Worm (Caenorhabditis elegans): ENCODE measurements around the gene Y54E2A.4.

DNA sequence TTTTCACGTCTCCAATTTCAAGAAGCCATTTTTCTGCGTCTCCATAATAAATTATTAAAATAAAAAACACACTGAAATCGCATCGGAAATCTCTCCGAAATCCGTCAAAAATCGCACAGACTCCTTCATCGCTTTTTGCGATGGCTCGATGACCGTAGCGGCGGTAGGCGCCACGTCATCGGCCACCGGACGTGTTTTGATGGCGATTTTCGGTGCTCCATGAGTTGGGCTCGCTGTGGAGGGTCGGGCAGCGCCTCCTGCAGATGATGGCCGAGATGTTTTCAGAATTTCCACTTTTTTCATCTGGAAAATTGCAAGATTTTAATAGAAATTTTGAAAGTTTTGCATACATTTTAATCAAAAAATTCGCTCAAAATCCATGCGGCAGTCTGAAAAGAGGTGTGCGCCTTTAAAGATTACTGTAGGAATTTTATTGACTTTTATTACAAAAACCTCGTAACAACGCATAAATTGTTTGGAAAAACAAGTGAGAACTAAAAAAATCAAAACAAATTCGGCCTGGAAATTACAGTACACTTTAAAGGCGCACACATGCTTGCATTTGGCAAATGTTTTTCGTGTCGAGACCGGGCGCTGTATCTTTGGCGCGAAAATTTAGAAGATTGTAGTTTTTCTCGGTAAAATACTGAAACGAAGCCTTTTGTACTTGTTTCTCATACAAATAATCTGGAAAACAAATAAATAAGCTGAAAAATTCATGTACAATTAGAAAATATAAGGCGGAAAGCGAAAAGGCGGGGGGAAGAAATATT is 2.0 kb upstream of the Y54E2A.4 start, which contains the start of gene smg-9:
- TF ChIP-seq dao-5 (tag; optimal IDR thresholded peaks at IDR 0.05) (no peak), W03F9.2 (tag; optimal IDR thresholded peaks at IDR 0.05) (no peak)

Data from whole organism, L4/young adult.